Fruit fly (Drosophila melanogaster) whole organism, embryonic: ENCODE data around the gene Delta.

Experiments
- CG10462 ChIP-seq: fragments of 200-800 bp; sonication (Bioruptor generic); optimal IDR thresholded peaks from 2 replicates; lab custom pipeline; 2016; ENCODE audit warnings: missing biosample characterization, missing genetic modification characterization
- CG11456 ChIP-seq: fragments of 200-800 bp; sonication (Bioruptor generic); IDR thresholded peaks from 3 replicates; pipeline ENCODE4 v1.3.6; 2022; ENCODE audit warnings: missing biosample characterization, missing genetic modification characterization
- CG12071 ChIP-seq: fragments of 200-800 bp; sonication (Bioruptor generic); optimal IDR thresholded peaks from 3 replicates; lab custom pipeline; 2018; ENCODE audit warnings: missing biosample characterization, mild to moderate bottlenecking, missing genetic modification characterization
- CG12236 ChIP-seq: fragments of 200-800 bp; sonication (Bioruptor generic); optimal IDR thresholded peaks from 2 replicates; lab custom pipeline; 2016; ENCODE audit warnings: missing biosample characterization, missing genetic modification characterization
- CG12769 ChIP-seq: fragments of 200-800 bp; sonication (Bioruptor generic); optimal IDR thresholded peaks from 2 replicates; lab custom pipeline; 2019; ENCODE audit warnings: missing biosample characterization, mild to moderate bottlenecking, missing genetic modification characterization, moderate library complexity
- CG13624 ChIP-seq: fragments of 200-800 bp; sonication (Bioruptor generic); optimal IDR thresholded peaks from 2 replicates; lab custom pipeline; 2016; ENCODE audit warnings: missing biosample characterization, missing genetic modification characterization
- CG14667 ChIP-seq: fragments of 200-800 bp; sonication (Bioruptor generic); IDR thresholded peaks from 2 replicates; pipeline ENCODE4 v1.3.6; 2022; ENCODE audit warnings: missing biosample characterization, missing genetic modification characterization
- CG2678 ChIP-seq: fragments of 200-800 bp; sonication (Bioruptor generic); optimal IDR thresholded peaks from 3 replicates; lab custom pipeline; 2019; ENCODE audit warnings: missing biosample characterization, mild to moderate bottlenecking, missing genetic modification characterization, moderate library complexity
- CG33557 ChIP-seq: fragments of 200-800 bp; sonication (Bioruptor generic); optimal IDR thresholded peaks from 2 replicates; lab custom pipeline; 2019; ENCODE audit warnings: missing biosample characterization, mild to moderate bottlenecking, missing genetic modification characterization, moderate library complexity
- CG34422 ChIP-seq: fragments of 200-800 bp; sonication (Bioruptor generic); IDR thresholded peaks from 3 replicates; pipeline ENCODE4 v1.3.6; 2022; ENCODE audit warnings: missing biosample characterization, missing genetic modification characterization
- CG4282 ChIP-seq: fragments of 200-800 bp; sonication (Bioruptor generic); optimal IDR thresholded peaks from 2 replicates; lab custom pipeline; 2016; ENCODE audit warnings: missing biosample characterization, missing genetic modification characterization
- CG4360 ChIP-seq: fragments of 200-800 bp; sonication (Bioruptor generic); IDR thresholded peaks from 2 replicates; pipeline ENCODE4 v1.3.6; 2022; ENCODE audit warnings: missing biosample characterization, missing genetic modification characterization
- CG4730 ChIP-seq: fragments of 200-800 bp; sonication (Bioruptor generic); IDR thresholded peaks from 2 replicates; pipeline ENCODE4 v1.3.6; 2022; ENCODE audit warnings: missing biosample characterization, missing genetic modification characterization
- CG4820 ChIP-seq: fragments of 200-800 bp; sonication (Bioruptor generic); optimal IDR thresholded peaks from 3 replicates; lab custom pipeline; 2016; ENCODE audit warnings: missing biosample characterization, missing genetic modification characterization
- CG6175 ChIP-seq: fragments of 200-800 bp; sonication (Bioruptor generic); IDR thresholded peaks from 3 replicates; pipeline ENCODE4 v1.3.6; 2022; ENCODE audit warnings: missing biosample characterization, missing genetic modification characterization
- CG6272 ChIP-seq: fragments of 200-800 bp; sonication (Bioruptor generic); IDR thresholded peaks from 2 replicates; pipeline ENCODE4 v1.3.6; 2022; ENCODE audit warnings: missing biosample characterization, missing genetic modification characterization
- CG7839 ChIP-seq: fragments of 200-800 bp; sonication (Bioruptor generic); optimal IDR thresholded peaks from 3 replicates; lab custom pipeline; 2018; ENCODE audit warnings: missing biosample characterization, mild to moderate bottlenecking, missing genetic modification characterization, moderate library complexity
- CG9797 ChIP-seq: fragments of 200-800 bp; sonication (Bioruptor generic); optimal IDR thresholded peaks from 3 replicates; lab custom pipeline; 2018; ENCODE audit warnings: missing biosample characterization, mild to moderate bottlenecking, missing genetic modification characterization
- Gsc ChIP-seq: fragments of 200-800 bp; sonication (Bioruptor generic); IDR thresholded peaks from 2 replicates; pipeline ENCODE4 v1.3.6; 2022; ENCODE audit warnings: missing biosample characterization, missing genetic modification characterization
- Hmx ChIP-seq: fragments of 200-800 bp; sonication (Bioruptor generic); optimal IDR thresholded peaks from 2 replicates; lab custom pipeline; 2016; ENCODE audit warnings: missing biosample characterization, missing genetic modification characterization
- Hr39 ChIP-seq: fragments of >200 bp; optimal IDR thresholded peaks from 2 replicates; lab custom pipeline; 2017
- Meics ChIP-seq: fragments of 200-800 bp; sonication (Bioruptor generic); optimal IDR thresholded peaks from 2 replicates; lab custom pipeline; 2017; ENCODE audit warnings: missing biosample characterization, mild to moderate bottlenecking, missing genetic modification characterization
- NFAT ChIP-seq: fragments of 200-800 bp; sonication (Bioruptor generic); IDR thresholded peaks from 2 replicates; pipeline ENCODE4 v1.3.6; 2022; ENCODE audit warnings: missing biosample characterization, missing genetic modification characterization
- Scr ChIP-seq: fragments of 200-800 bp; sonication (Bioruptor generic); IDR thresholded peaks from 2 replicates; pipeline ENCODE4 v1.3.6; 2022; ENCODE audit warnings: missing biosample characterization, missing genetic modification characterization; ENCODE audit not compliant: partially characterized antibody
- Six4 ChIP-seq: fragments of 200-800 bp; sonication (Bioruptor generic); optimal IDR thresholded peaks from 2 replicates; lab custom pipeline; 2016; ENCODE audit warnings: missing biosample characterization, missing genetic modification characterization
- Stat92E ChIP-seq, 3 experiments: fragments of >200 bp in 2 of 3; fragments of 200-800 bp in 1 of 3; sonication (Bioruptor generic) in 1 of 3; optimal IDR thresholded peaks; 2 replicates each; lab custom pipeline; 2017 to 2019; ENCODE audit warnings: missing biosample characterization in 3 of 3, missing genetic modification characterization in 3 of 3, mild to moderate bottlenecking in 1 of 3, moderate library complexity in 1 of 3
- Xbp1 ChIP-seq: fragments of 200-800 bp; sonication (Bioruptor generic); optimal IDR thresholded peaks from 3 replicates; lab custom pipeline; 2016; ENCODE audit warnings: missing biosample characterization, mild to moderate bottlenecking, missing genetic modification characterization
- amos ChIP-seq: fragments of 200-800 bp; sonication (Bioruptor generic); IDR thresholded peaks from 2 replicates; pipeline ENCODE4 v1.3.6; 2022; ENCODE audit warnings: missing biosample characterization, missing genetic modification characterization; ENCODE audit not compliant: partially characterized antibody
- ara ChIP-seq: fragments of 200-800 bp; sonication (Bioruptor generic); IDR thresholded peaks from 2 replicates; pipeline ENCODE4 v1.3.6; 2022; ENCODE audit warnings: missing biosample characterization, missing genetic modification characterization
- bowl ChIP-seq: fragments of 200-800 bp; sonication (Bioruptor generic); IDR thresholded peaks from 2 replicates; pipeline ENCODE4 v1.3.6; 2022; ENCODE audit warnings: missing biosample characterization, missing genetic modification characterization
- cas ChIP-seq: fragments of 200-800 bp; sonication (Bioruptor generic); IDR thresholded peaks from 2 replicates; pipeline ENCODE4 v1.3.6; 2022; ENCODE audit warnings: missing biosample characterization, missing genetic modification characterization
- caup ChIP-seq: fragments of 200-800 bp; sonication (Bioruptor generic); optimal IDR thresholded peaks from 3 replicates; lab custom pipeline; 2017; ENCODE audit warnings: missing biosample characterization, mild to moderate bottlenecking, missing genetic modification characterization, moderate library complexity; ENCODE audit not compliant: severe bottlenecking
- cg ChIP-seq: fragments of 200-800 bp; sonication (Bioruptor generic); optimal IDR thresholded peaks from 3 replicates; lab custom pipeline; 2019; ENCODE audit warnings: missing biosample characterization, mild to moderate bottlenecking, missing genetic modification characterization, moderate library complexity
- chif ChIP-seq, 2 experiments: fragments of 200-800 bp; sonication (Bioruptor generic); optimal IDR thresholded peaks; 3 replicates each; lab custom pipeline; 2016; ENCODE audit warnings: missing biosample characterization in 2 of 2, missing genetic modification characterization in 2 of 2
- danr ChIP-seq: fragments of 200-800 bp; sonication (Bioruptor generic); IDR thresholded peaks from 2 replicates; pipeline ENCODE4 v1.3.6; 2022; ENCODE audit warnings: missing biosample characterization, missing genetic modification characterization
- dm ChIP-seq: fragments of 200-800 bp; sonication (Bioruptor generic); optimal IDR thresholded peaks from 3 replicates; lab custom pipeline; 2016; ENCODE audit warnings: missing biosample characterization, missing genetic modification characterization
- en ChIP-seq: fragments of 200-800 bp; sonication (Bioruptor generic); optimal IDR thresholded peaks from 2 replicates; lab custom pipeline; 2016; ENCODE audit warnings: missing biosample characterization, missing genetic modification characterization
- fru ChIP-seq: fragments of >200 bp; optimal IDR thresholded peaks from 2 replicates; lab custom pipeline; 2017
- gce ChIP-seq: fragments of 200-800 bp; sonication (Bioruptor generic); IDR thresholded peaks from 3 replicates; pipeline ENCODE4 v1.3.6; 2022; ENCODE audit warnings: missing biosample characterization, missing genetic modification characterization
- hb ChIP-seq: fragments of 200-800 bp; sonication (Bioruptor generic); IDR thresholded peaks from 3 replicates; pipeline ENCODE4 v1.3.6; 2022; ENCODE audit warnings: missing biosample characterization, missing genetic modification characterization; ENCODE audit not compliant: partially characterized antibody
- insv ChIP-seq, 2 experiments: fragments of 200-800 bp; sonication (Bioruptor generic); optimal IDR thresholded peaks; 3 replicates each; lab custom pipeline; 2016 to 2018; ENCODE audit warnings: missing biosample characterization in 2 of 2, missing genetic modification characterization in 2 of 2
- jumu ChIP-seq: fragments of 200-800 bp; sonication (Bioruptor generic); optimal IDR thresholded peaks from 3 replicates; lab custom pipeline; 2016; ENCODE audit warnings: missing biosample characterization, missing genetic modification characterization
- oc ChIP-seq: fragments of 200-800 bp; sonication (Bioruptor generic); optimal IDR thresholded peaks from 2 replicates; lab custom pipeline; 2018; ENCODE audit warnings: missing biosample characterization, mild to moderate bottlenecking, missing genetic modification characterization, moderate library complexity
- odd ChIP-seq: fragments of 200-800 bp; sonication (Bioruptor generic); optimal IDR thresholded peaks from 2 replicates; lab custom pipeline; 2017; ENCODE audit warnings: missing biosample characterization, mild to moderate bottlenecking, missing genetic modification characterization
- pros ChIP-seq: fragments of 200-800 bp; sonication (Bioruptor generic); optimal IDR thresholded peaks from 3 replicates; lab custom pipeline; 2019; ENCODE audit warnings: missing biosample characterization, mild to moderate bottlenecking, missing genetic modification characterization, moderate library complexity
- sim ChIP-seq: fragments of 200-800 bp; sonication (Bioruptor generic); IDR thresholded peaks from 2 replicates; pipeline ENCODE4 v1.3.6; 2022; ENCODE audit warnings: missing biosample characterization, missing genetic modification characterization
- sna ChIP-seq: fragments of 200-800 bp; sonication (Bioruptor generic); IDR thresholded peaks from 2 replicates; pipeline ENCODE4 v1.3.6; 2022; ENCODE audit warnings: missing biosample characterization, missing genetic modification characterization; ENCODE audit not compliant: partially characterized antibody
- unpg ChIP-seq: fragments of 200-800 bp; sonication (Bioruptor generic); optimal IDR thresholded peaks from 3 replicates; lab custom pipeline; 2018; ENCODE audit warnings: missing biosample characterization, mild to moderate bottlenecking, missing genetic modification characterization, moderate library complexity
- vnd ChIP-seq: fragments of 200-800 bp; sonication (Bioruptor generic); IDR thresholded peaks from 3 replicates; pipeline ENCODE4 v1.3.6; 2022; ENCODE audit warnings: missing biosample characterization, missing genetic modification characterization; ENCODE audit not compliant: partially characterized antibody
- wek ChIP-seq: fragments of 200-800 bp; sonication (Bioruptor generic); optimal IDR thresholded peaks from 3 replicates; lab custom pipeline; 2018; ENCODE audit warnings: missing biosample characterization, mild to moderate bottlenecking, missing genetic modification characterization, moderate library complexity
- yki ChIP-seq: fragments of >200 bp; optimal IDR thresholded peaks from 3 replicates; lab custom pipeline; 2018
- zen2 ChIP-seq: fragments of 200-800 bp; sonication (Bioruptor generic); IDR thresholded peaks from 3 replicates; pipeline ENCODE4 v1.3.6; 2022; ENCODE audit warnings: missing biosample characterization, missing genetic modification characterization; ENCODE audit not compliant: partially characterized antibody

The Delta gene

DNA sequence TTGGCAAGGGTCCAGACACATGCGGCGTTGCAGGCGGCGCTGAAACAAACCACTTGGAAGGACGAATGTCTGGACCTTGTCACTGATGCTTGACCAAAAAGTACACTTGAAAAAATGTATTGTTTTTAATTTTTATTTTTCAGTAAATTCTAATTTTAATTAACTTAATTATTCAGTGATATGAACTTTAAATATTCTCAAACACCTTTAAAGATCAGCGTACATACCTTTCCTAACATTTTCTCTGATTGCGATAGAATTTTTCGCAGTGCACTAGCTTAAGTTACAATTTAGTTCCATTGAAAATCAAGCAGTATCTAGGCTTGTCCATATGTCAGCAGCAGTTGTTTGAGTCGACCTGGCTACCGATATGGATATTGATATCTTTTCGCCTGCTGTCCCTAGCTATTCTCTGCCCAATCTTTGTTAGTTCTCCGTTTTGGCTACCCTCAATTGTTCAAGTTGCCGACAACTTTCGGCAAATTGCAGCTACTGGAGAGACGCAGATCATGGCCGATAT is 13.2 kb upstream of the Delta start (continued):
- no peak for TF ChIP-seq gce (GFP tag; lab: Robert Waterston, UW)
- no peak for TF ChIP-seq amos (GFP tag; lab: Robert Waterston, UW)
- TF ChIP-seq ara (GFP tag; lab: Robert Waterston, UW): peak; percentile 50; the same call in 1 of the 2 replicates
- no peak for TF ChIP-seq yki (lab: Kevin White, UChicago)
- no peak for TF ChIP-seq sna (GFP tag; lab: Robert Waterston, UW)
- no peak for TF ChIP-seq Gsc
- TF ChIP-seq hb: no peak
- no peak for TF ChIP-seq caup (GFP tag; lab: Kevin White, UChicago)
- TF ChIP-seq CG4820 (GFP tag; lab: Kevin White, UChicago): peak; percentile 30
- TF ChIP-seq CG4730: no peak
- no peak for TF ChIP-seq CG6272 (GFP tag; lab: Robert Waterston, UW)
- no peak for TF ChIP-seq wek (GFP tag; lab: Kevin White, UChicago)
- no peak for TF ChIP-seq oc (tag; lab: Kevin White, UChicago)
- no peak for TF ChIP-seq Hr39
- TF ChIP-seq CG14667 (GFP tag; lab: Robert Waterston, UW): no peak
- TF ChIP-seq Stat92E (GFP tag; optimal IDR thresholded peaks at IDR 0.05; lab: Kevin White, UChicago): no peak
- no peak for TF ChIP-seq Scr (GFP tag; lab: Robert Waterston, UW)
- TF ChIP-seq CG7839: peak; percentile 26
- TF ChIP-seq CG2678 (tag; lab: Kevin White, UChicago): no peak
- TF ChIP-seq CG34422 (GFP tag; lab: Robert Waterston, UW): no peak
- no peak for TF ChIP-seq vnd
- no peak for TF ChIP-seq bowl (GFP tag; lab: Robert Waterston, UW)
- TF ChIP-seq jumu (GFP tag; lab: Kevin White, UChicago): no peak
- TF ChIP-seq sim (GFP tag; lab: Robert Waterston, UW): no peak
- TF ChIP-seq CG6175 (GFP tag; lab: Robert Waterston, UW): no peak
- no peak for TF ChIP-seq CG12236
- TF ChIP-seq unpg (GFP tag; lab: Kevin White, UChicago): no peak
- TF ChIP-seq CG9797 (GFP tag; lab: Kevin White, UChicago): no peak
- TF ChIP-seq en (GFP tag; lab: Kevin White, UChicago): no peak
- TF ChIP-seq odd: no peak
- TF ChIP-seq CG12071: no peak
- no peak for TF ChIP-seq CG13624 (GFP tag; lab: Kevin White, UChicago)
- no peak for TF ChIP-seq fru (lab: Kevin White, UChicago)
- TF ChIP-seq CG4360 (GFP tag; lab: Robert Waterston, UW): no peak
- no peak for TF ChIP-seq Meics (GFP tag; lab: Kevin White, UChicago)
- peak; percentile 16 to 56 for TF ChIP-seq chif (GFP tag; optimal IDR thresholded peaks at IDR 0.05; lab: Kevin White, UChicago)
- TF ChIP-seq Six4: no peak
- TF ChIP-seq Xbp1 (GFP tag; lab: Kevin White, UChicago): peak; percentile 13
- TF ChIP-seq dm (GFP tag; lab: Kevin White, UChicago): no peak
- no peak for TF ChIP-seq danr (GFP tag; lab: Robert Waterston, UW)
- no peak for TF ChIP-seq NFAT (GFP tag; lab: Robert Waterston, UW)
- TF ChIP-seq pros (GFP tag; lab: Kevin White, UChicago): no peak
- no peak for TF ChIP-seq cg (GFP tag; lab: Kevin White, UChicago)
- TF ChIP-seq cas (GFP tag; lab: Robert Waterston, UW): no peak
- TF ChIP-seq Hmx (GFP tag; lab: Kevin White, UChicago): no peak
- no peak for TF ChIP-seq CG4282 (GFP tag; lab: Kevin White, UChicago)
- peak; percentile 11 for TF ChIP-seq CG33557 (GFP tag; lab: Kevin White, UChicago)
- no peak for TF ChIP-seq zen2 (GFP tag; lab: Robert Waterston, UW)
- no peak for TF ChIP-seq CG12769 (tag; lab: Kevin White, UChicago)
- no peak for TF ChIP-seq insv (GFP tag; optimal IDR thresholded peaks at IDR 0.05; lab: Kevin White, UChicago)
- TF ChIP-seq CG10462 (GFP tag; lab: Kevin White, UChicago): no peak
- TF ChIP-seq CG11456 (GFP tag; lab: Robert Waterston, UW): no peak
